Worm (Caenorhabditis elegans): Measurements from ENCODE around the gene C50H2.7.
A peak's percentile ranks its signal among the peaks of the same experiment; 100 is the strongest.

C50H2.7 gene

ce11 chrV:9930612-9931065 lies 8.1 kb downstream of the C50H2.7 start, which contains the start of the genes rmh-2 and suds-3 (continued):
- TF ChIP-seq sdc-2 (tag; optimal IDR thresholded peaks at IDR 0.05) = no peak
- TF ChIP-seq eyg-1 (tag; optimal IDR thresholded peaks at IDR 0.05) = no peak
- peak; percentile 20 for TF ChIP-seq elt-2 (tag; optimal IDR thresholded peaks at IDR 0.05)
- TF ChIP-seq fkh-6 (tag; optimal IDR thresholded peaks at IDR 0.05) = no peak
- TF ChIP-seq ahr-1 (tag; optimal IDR thresholded peaks at IDR 0.05) = no peak
- no peak for TF ChIP-seq pat-9 (tag; optimal IDR thresholded peaks at IDR 0.05)

ce11 chrV:9937435-9937834 lies 14.9 kb downstream of the C50H2.7 start, which contains the start of gene srj-33:
TSS of gene srj-33 (minus strand) at chrV:9937535.
- TF ChIP-seq sox-2 (GFP tag; IDR thresholded peaks at IDR 0.05) = no peak
- no peak for TF ChIP-seq ceh-19 (GFP tag; optimal IDR thresholded peaks at IDR 0.05)
- TF ChIP-seq syd-9 (tag; optimal IDR thresholded peaks at IDR 0.05) = no peak
- no peak for TF ChIP-seq ceh-24 (tag; optimal IDR thresholded peaks at IDR 0.05)
- TF ChIP-seq ceh-14 (tag; optimal IDR thresholded peaks at IDR 0.05) = no peak
- TF ChIP-seq tbx-2 (tag; optimal IDR thresholded peaks at IDR 0.05) = no peak

ce11 chrV:9943039-9943438 lies 20.5 kb downstream of the C50H2.7 start, which contains the start of gene fipr-12:
TSS of gene fipr-12 (plus strand) at chrV:9943339.
- TF ChIP-seq ceh-34 (tag; optimal IDR thresholded peaks at IDR 0.05) (no peak), pha-4 (tag; optimal IDR thresholded peaks at IDR 0.05) (no peak), Y22D7AL.16 (tag; optimal IDR thresholded peaks at IDR 0.05) (no peak)

- TF ChIP-seq ceh-45 (GFP tag; IDR thresholded peaks at IDR 0.05) (no peak), pax-1 (tag; optimal IDR thresholded peaks at IDR 0.05) (no peak), lim-6 (tag; optimal IDR thresholded peaks at IDR 0.05) (no peak), unc-55 (GFP tag; optimal IDR thresholded peaks at IDR 0.05) (no peak), elt-2 (tag; optimal IDR thresholded peaks at IDR 0.05) (no peak), ceh-19 (GFP tag; optimal IDR thresholded peaks at IDR 0.05) (no peak), ceh-22 (tag; optimal IDR thresholded peaks at IDR 0.05) (no peak), hlh-13 (GFP tag; optimal IDR thresholded peaks at IDR 0.05) (no peak), pros-1 (tag; optimal IDR thresholded peaks at IDR 0.05) (no peak), nhr-11 (tag; optimal IDR thresholded peaks at IDR 0.05) (no peak), syd-9 (tag; optimal IDR thresholded peaks at IDR 0.05) (no peak), hlh-6 (tag; optimal IDR thresholded peaks at IDR 0.05) (no peak), lin-11 (tag; optimal IDR thresholded peaks at IDR 0.05) (no peak), fkh-6 (tag; optimal IDR thresholded peaks at IDR 0.05) (no peak), pqm-1 (tag; optimal IDR thresholded peaks at IDR 0.05) (no peak), elt-4 (tag; optimal IDR thresholded peaks at IDR 0.05) (no peak), ceh-34 (tag; optimal IDR thresholded peaks at IDR 0.05) (no peak), tbx-2 (tag; optimal IDR thresholded peaks at IDR 0.05) (no peak)
Observed at ce11 chrV:9944093-9944492, 21.5 kb downstream of the C50H2.7 start, which contains the start of gene sre-28. TSS of gene sre-28 (plus strand) at chrV:9944393.

- TF ChIP-seq eyg-1 (tag; optimal IDR thresholded peaks at IDR 0.05) (no peak), elt-2 (tag; optimal IDR thresholded peaks at IDR 0.05) (no peak), ets-4 (tag; optimal IDR thresholded peaks at IDR 0.05) (no peak), hlh-6 (tag; optimal IDR thresholded peaks at IDR 0.05) (no peak), npax-4 (tag; optimal IDR thresholded peaks at IDR 0.05) (no peak), fax-1 (tag; optimal IDR thresholded peaks at IDR 0.05) (no peak), dmd-4 (tag; optimal IDR thresholded peaks at IDR 0.05; ENCODE audit: borderline replicate concordance) (no peak), elt-4 (tag; optimal IDR thresholded peaks at IDR 0.05) (no peak), hlh-15 (tag; optimal IDR thresholded peaks at IDR 0.05) (no peak), ceh-6 (GFP tag; optimal IDR thresholded peaks at IDR 0.05) (no peak), pax-1 (tag; optimal IDR thresholded peaks at IDR 0.05) (no peak), ama-1 (optimal IDR thresholded peaks at IDR 0.05) (no peak), pros-1 (tag; optimal IDR thresholded peaks at IDR 0.05) (no peak), ceh-45 (GFP tag; IDR thresholded peaks at IDR 0.05) (no peak), unc-3 (GFP tag; conservative IDR thresholded peaks at IDR 0.05) (no peak), unc-3 (tag; optimal IDR thresholded peaks at IDR 0.05) (no peak), ztf-16 (tag; optimal IDR thresholded peaks at IDR 0.05) (no peak), pag-3 (tag; optimal IDR thresholded peaks at IDR 0.05; ENCODE audit: borderline replicate concordance) (no peak), pha-2 (tag; optimal IDR thresholded peaks at IDR 0.05) (no peak)
Observed at ce11 chrV:9948840-9949239, 26.3 kb downstream of the C50H2.7 start, which contains the start of gene nlp-58. TSS of gene nlp-58 (minus strand) at chrV:9948940.

All from whole organism, late embryonic.